Worm (Caenorhabditis elegans) whole organism, L3 larva: ENCODE results near the gene sri-62.
A peak's percentile ranks its signal among the peaks of the same experiment; 100 is the strongest.
"Not testable (repeated sequence)": the region's sequence is repeated elsewhere in the genome, so short reads cannot be mapped to it uniquely, and the experiment has no call there.

Source experiments
- R02D3.7 ChIP-seq: fragments of 150-350 bp; optimal IDR thresholded peaks from 2 replicates; lab custom pipeline; 2014; ENCODE audit warnings: missing biosample characterization, missing genetic modification characterization
- ZK546.5 ChIP-seq: sonication (generic microtip); optimal IDR thresholded peaks from 2 replicates; lab custom pipeline; 2017; ENCODE audit warnings: missing biosample characterization, missing genetic modification characterization
- aly-2 ChIP-seq: fragments of 150-350 bp; optimal IDR thresholded peaks from 2 replicates; lab custom pipeline; 2014; ENCODE audit warnings: missing biosample characterization, missing genetic modification characterization
- ceh-28 ChIP-seq: fragments of 150-350 bp; optimal IDR thresholded peaks from 2 replicates; lab custom pipeline; 2014; ENCODE audit warnings: missing biosample characterization, missing genetic modification reagents, missing genetic modification characterization
- ceh-82 ChIP-seq: fragments of 150-350 bp; optimal IDR thresholded peaks from 2 replicates; lab custom pipeline; 2014; ENCODE audit warnings: missing biosample characterization, missing genetic modification characterization
- daf-12 ChIP-seq: fragments of 150-350 bp; optimal IDR thresholded peaks from 2 replicates; lab custom pipeline; 2014; ENCODE audit warnings: missing biosample characterization, missing genetic modification reagents, missing genetic modification characterization
- egl-5 ChIP-seq: fragments of 150-350 bp; optimal IDR thresholded peaks from 2 replicates; lab custom pipeline; 2017; ENCODE audit warnings: missing biosample characterization, missing genetic modification reagents, missing genetic modification characterization, inconsistent platforms
- elt-2 ChIP-seq: sonication (generic microtip); optimal IDR thresholded peaks from 2 replicates; lab custom pipeline; 2016; ENCODE audit warnings: missing genetic modification reagents, mild to moderate bottlenecking, missing genetic modification characterization, missing compliant biosample characterization
- elt-3 ChIP-seq, 3 experiments: fragments of 150-350 bp in 1 of 3; sonication (generic microtip) in 2 of 3; optimal IDR thresholded peaks; 2 replicates in 2 of 3; 4 replicates in 1 of 3; lab custom pipeline; 2014 to 2017; ENCODE audit warnings: missing biosample characterization in 3 of 3, missing genetic modification characterization in 3 of 3
- eor-1 ChIP-seq, 2 experiments: fragments of 150-350 bp; optimal IDR thresholded peaks; 2 replicates each; lab custom pipeline; 2014 to 2018; ENCODE audit warnings: missing biosample characterization in 2 of 2, missing genetic modification characterization in 2 of 2
- fkh-10 ChIP-seq: sonication (generic microtip); optimal IDR thresholded peaks from 2 replicates; lab custom pipeline; 2017; ENCODE audit warnings: missing biosample characterization, missing genetic modification reagents, missing genetic modification characterization
- fkh-2 ChIP-seq: fragments of 150-350 bp; optimal IDR thresholded peaks from 2 replicates; lab custom pipeline; 2014; ENCODE audit warnings: missing biosample characterization, missing genetic modification reagents, missing genetic modification characterization
- hmg-11 ChIP-seq: sonication (generic microtip); optimal IDR thresholded peaks from 2 replicates; lab custom pipeline; 2016; ENCODE audit warnings: missing genetic modification characterization, missing compliant biosample characterization
- jun-1 ChIP-seq: fragments of 150-350 bp; optimal IDR thresholded peaks from 2 replicates; lab custom pipeline; 2014; ENCODE audit warnings: missing biosample characterization, missing genetic modification reagents, missing genetic modification characterization
- lsy-12 ChIP-seq: sonication (generic microtip); optimal IDR thresholded peaks from 2 replicates; lab custom pipeline; 2016; ENCODE audit warnings: mild to moderate bottlenecking, missing genetic modification characterization, missing compliant biosample characterization
- mml-1 ChIP-seq: fragments of 150-350 bp; sonication (generic microtip); optimal IDR thresholded peaks from 3 replicates; lab custom pipeline; 2014; ENCODE audit warnings: missing biosample characterization, missing genetic modification characterization
- nhr-11 ChIP-seq: fragments of 150-350 bp; optimal IDR thresholded peaks from 2 replicates; lab custom pipeline; 2014; ENCODE audit warnings: missing biosample characterization, missing genetic modification characterization
- nhr-12 ChIP-seq: fragments of 150-350 bp; optimal IDR thresholded peaks from 2 replicates; lab custom pipeline; 2014; ENCODE audit warnings: missing biosample characterization, missing genetic modification characterization
- nhr-237 ChIP-seq: fragments of 150-350 bp; optimal IDR thresholded peaks from 2 replicates; lab custom pipeline; 2014; ENCODE audit warnings: missing biosample characterization, missing genetic modification characterization
- nhr-43 ChIP-seq: sonication (generic microtip); optimal IDR thresholded peaks from 2 replicates; lab custom pipeline; 2016; ENCODE audit warnings: mild to moderate bottlenecking, missing genetic modification characterization, missing compliant biosample characterization; ENCODE audit not compliant: poor library complexity, severe bottlenecking
- nhr-77 ChIP-seq: fragments of 150-350 bp; optimal IDR thresholded peaks from 2 replicates; lab custom pipeline; 2014; ENCODE audit warnings: missing biosample characterization, missing genetic modification characterization
- pha-4 ChIP-seq: fragments of 150-350 bp; optimal IDR thresholded peaks from 2 replicates; lab custom pipeline; 2014; ENCODE audit warnings: missing biosample characterization, missing genetic modification reagents, missing genetic modification characterization
- pqm-1 ChIP-seq: fragments of 150-350 bp; optimal IDR thresholded peaks from 2 replicates; lab custom pipeline; 2017; ENCODE audit warnings: missing biosample characterization, missing genetic modification characterization, inconsistent platforms
- sea-2 ChIP-seq: fragments of 150-350 bp; sonication (generic microtip); optimal IDR thresholded peaks from 4 replicates; lab custom pipeline; 2014; ENCODE audit warnings: missing biosample characterization, missing genetic modification reagents, missing genetic modification characterization
- skn-1 ChIP-seq: fragments of 150-350 bp; optimal IDR thresholded peaks from 2 replicates; lab custom pipeline; 2014; ENCODE audit warnings: missing biosample characterization, missing genetic modification characterization
- snpc-4 ChIP-seq: fragments of 150-350 bp; optimal IDR thresholded peaks from 2 replicates; lab custom pipeline; 2014; ENCODE audit warnings: missing biosample characterization, missing genetic modification characterization
- tbx-2 ChIP-seq: sonication (generic microtip); optimal IDR thresholded peaks from 2 replicates; lab custom pipeline; 2016; ENCODE audit warnings: mild to moderate bottlenecking, missing genetic modification characterization, missing compliant biosample characterization
- ztf-11 ChIP-seq: fragments of 150-350 bp; optimal IDR thresholded peaks from 2 replicates; lab custom pipeline; 2014; ENCODE audit warnings: missing biosample characterization, missing genetic modification characterization
- ztf-4 ChIP-seq: fragments of 150-350 bp; optimal IDR thresholded peaks from 2 replicates; lab custom pipeline; 2014; ENCODE audit warnings: missing biosample characterization, missing genetic modification characterization

Gene sri-62

ce11 chrII:2677534-2678168 is 20.6 kb downstream of the sri-62 start, which contains the start of gene F22E5.17:
F22E5.17 (plus strand) TSS chrII:2678041.
- TF ChIP-seq daf-12 = no peak
- TF ChIP-seq skn-1 (tag; lab: Kevin White, UChicago) = peak; percentile 4
- TF ChIP-seq pqm-1 (tag; lab: Kevin White, UChicago) = peak; percentile 69
- peak; percentile 94 for TF ChIP-seq elt-2
- TF ChIP-seq, all 47 proteins: peak for 3

ce11 chrII:2673534-2673933 is 24.7 kb downstream of the sri-62 start, which contains the start of the genes F22E5.20 and F22E5.1:
F22E5.20 (minus strand) TSS chrII:2673634.
F22E5.1 (plus strand) TSS chrII:2673775.
- TF ChIP-seq jun-1 (tag; lab: Kevin White, UChicago); tbx-2 (tag; lab: Kevin White, UChicago); pha-4: not testable (repeated sequence)

DNA sequence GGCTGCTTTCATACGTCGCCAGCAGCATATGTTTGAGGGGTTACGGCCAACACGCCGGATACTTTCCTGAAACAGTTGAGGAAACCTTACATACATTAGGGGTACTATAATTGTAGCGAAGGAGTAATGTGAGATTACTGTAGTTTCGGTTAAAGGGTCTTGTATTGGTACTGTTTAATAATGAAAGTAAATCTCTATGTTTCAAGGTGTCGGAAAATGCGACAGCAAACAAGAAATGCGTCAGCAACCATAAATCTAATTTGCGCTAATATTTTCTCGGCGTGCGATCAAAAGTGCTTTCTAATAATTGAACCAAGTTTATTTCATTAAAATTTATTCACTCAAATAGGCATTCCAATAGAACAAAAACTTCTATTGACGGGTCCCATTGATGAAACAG is 26.0 kb downstream of the sri-62 start, which contains the start of gene sri-57:
sri-57 (minus strand) TSS at position 101 of the 400 bp plus-strand sequence.
- not testable (repeated sequence) for TF ChIP-seq ceh-28 (tag; lab: Kevin White, UChicago); fkh-10 (GFP tag; lab: Kevin White, UChicago); jun-1 (tag; lab: Kevin White, UChicago)

ce11 chrII:2665606-2666005 is 32.7 kb downstream of the sri-62 start, which contains the start of gene F22E5.22:
F22E5.22 (plus strand) TSS chrII:2665906.
- no peak for TF ChIP-seq ZK546.5 (tag; lab: Kevin White, UChicago)
- TF ChIP-seq fkh-2 (tag; lab: Kevin White, UChicago) = no peak
- no peak for TF ChIP-seq snpc-4
- TF ChIP-seq pqm-1 (tag; lab: Kevin White, UChicago) = no peak
- TF ChIP-seq aly-2 (tag; lab: Kevin White, UChicago) = no peak
- no peak for TF ChIP-seq tbx-2 (tag; lab: Kevin White, UChicago)
- no peak for TF ChIP-seq elt-3 (tag; optimal IDR thresholded peaks at IDR 0.05; lab: Kevin White, UChicago)
- TF ChIP-seq ztf-4 = no peak
- no peak for TF ChIP-seq nhr-237 (tag; lab: Kevin White, UChicago)
- TF ChIP-seq nhr-12 = no peak
- TF ChIP-seq pha-4 = no peak
- TF ChIP-seq R02D3.7 (tag; lab: Kevin White, UChicago) = no peak
- no peak for TF ChIP-seq ztf-11
- no peak for TF ChIP-seq mml-1 (tag; lab: Kevin White, UChicago)
- no peak for TF ChIP-seq hmg-11 (tag; lab: Kevin White, UChicago)
- TF ChIP-seq nhr-43 (tag; lab: Kevin White, UChicago) = no peak
- no peak for TF ChIP-seq eor-1 (tag; optimal IDR thresholded peaks at IDR 0.05; lab: Kevin White, UChicago)
- no peak for TF ChIP-seq lsy-12 (tag; lab: Kevin White, UChicago)
- no peak for TF ChIP-seq egl-5
- TF ChIP-seq, all 47 proteins: peak for 0

DNA sequence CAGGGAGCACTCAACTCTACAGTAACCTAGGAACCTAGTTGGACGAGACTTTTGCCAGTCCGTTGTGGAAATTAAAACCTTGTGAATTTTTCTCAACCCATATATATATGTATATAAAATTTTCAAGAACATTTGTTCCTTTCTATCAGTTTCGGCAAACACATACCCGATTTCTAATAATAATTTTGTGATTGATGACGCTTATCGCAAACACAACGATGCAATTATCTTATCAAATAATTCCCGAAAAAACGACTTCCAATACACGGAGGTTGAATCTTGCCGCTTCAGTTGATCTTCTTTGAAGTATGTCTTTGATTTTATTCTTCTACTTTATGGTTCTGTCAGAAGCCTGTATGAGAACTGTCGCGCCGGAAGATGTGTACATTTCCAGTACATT is 33.2 kb downstream of the sri-62 start, which contains the start of gene F22E5.2:
F22E5.2 (plus strand) TSS at position 301 of the 400 bp plus-strand sequence.
- TF ChIP-seq nhr-11 (tag; lab: Kevin White, UChicago); tbx-2 (tag; lab: Kevin White, UChicago); daf-12: not testable (repeated sequence)

DNA sequence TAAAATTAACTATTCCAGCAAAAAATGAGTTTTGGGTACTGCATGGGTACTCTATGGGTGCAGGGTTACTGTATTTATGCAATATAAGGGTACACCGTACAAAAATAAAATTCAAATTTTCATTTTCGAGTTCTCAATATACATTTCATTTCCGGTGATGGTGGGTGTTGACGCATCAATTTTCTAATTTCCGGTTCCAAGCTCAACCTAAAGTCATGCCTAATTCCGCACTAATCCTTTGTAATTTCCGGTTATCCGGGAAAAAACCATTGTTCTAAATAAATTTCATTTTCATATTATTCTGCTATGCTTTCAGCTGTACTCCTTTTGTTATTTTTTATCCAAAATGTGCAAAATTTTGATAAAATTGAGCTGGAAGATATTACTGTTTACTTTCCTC is 38.9 kb downstream of the sri-62 start, which contains the start of gene gcy-21:
gcy-21 (plus strand) TSS at position 301 of the 400 bp plus-strand sequence.
- TF ChIP-seq snpc-4 (no peak), ZK546.5 (tag; lab: Kevin White, UChicago) (no peak), nhr-77 (no peak), ceh-82 (tag; lab: Kevin White, UChicago) (no peak), skn-1 (tag; lab: Kevin White, UChicago) (no peak), pha-4 (no peak), nhr-237 (tag; lab: Kevin White, UChicago) (no peak)

DNA sequence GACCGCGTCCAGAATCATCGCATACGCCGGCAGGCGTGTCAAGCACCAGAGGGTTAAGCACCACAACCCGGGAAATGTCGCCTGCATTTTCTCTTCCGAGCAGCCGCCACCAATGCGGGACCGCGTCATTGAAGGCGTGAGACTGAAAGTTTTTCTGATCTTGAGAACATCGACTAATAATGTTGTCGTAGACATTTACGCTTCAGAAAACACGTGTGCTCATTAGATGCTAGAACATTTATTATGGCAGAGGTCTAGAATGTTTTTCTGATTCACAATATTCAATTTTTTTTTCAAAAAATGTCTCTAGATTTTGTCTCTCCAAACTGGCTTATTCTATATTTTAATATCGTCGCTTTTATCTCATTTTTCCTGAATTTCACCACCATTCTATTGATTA is 41.7 kb downstream of the sri-62 start, which contains the start of gene sri-47:
sri-47 (plus strand) TSS at position 301 of the 400 bp plus-strand sequence.
- TF ChIP-seq ZK546.5 (tag; lab: Kevin White, UChicago) (no peak), lsy-12 (tag; lab: Kevin White, UChicago) (no peak), nhr-12 (no peak), sea-2 (no peak)
